Worm (Caenorhabditis elegans) whole organism, mixed stage, embryonic: ENCODE results near the gene Y46G5A.20.

Experiments
- M03D4.4 ChIP-seq: sonication (generic microtip); optimal IDR thresholded peaks from 2 replicates; lab custom pipeline; 2017; ENCODE audit warnings: mild to moderate bottlenecking, missing genetic modification characterization, missing compliant biosample characterization
- bed-3 ChIP-seq: fragments of 200-800 bp; sonication (Bioruptor generic); optimal IDR thresholded peaks from 3 replicates; lab custom pipeline; 2018; ENCODE audit warnings: mild to moderate bottlenecking, missing genetic modification characterization, moderate library complexity, missing compliant biosample characterization
- ceh-39 ChIP-seq: fragments of 150-350 bp; optimal IDR thresholded peaks from 2 replicates; lab custom pipeline; 2014; ENCODE audit warnings: missing biosample characterization, missing genetic modification characterization
- ceh-43 ChIP-seq: fragments of 200-800 bp; sonication (Bioruptor generic); optimal IDR thresholded peaks from 2 replicates; lab custom pipeline; 2018; ENCODE audit warnings: mild to moderate bottlenecking, missing genetic modification characterization, moderate library complexity, missing compliant biosample characterization
- ces-1 ChIP-seq: fragments of 150-350 bp; optimal IDR thresholded peaks from 2 replicates; lab custom pipeline; 2014; ENCODE audit warnings: missing biosample characterization, missing genetic modification reagents, missing genetic modification characterization
- drap-1 ChIP-seq: fragments of 200-800 bp; sonication (Bioruptor generic); optimal IDR thresholded peaks from 3 replicates; lab custom pipeline; 2018; ENCODE audit warnings: mild to moderate bottlenecking, missing genetic modification characterization, missing compliant biosample characterization
- elt-1 ChIP-seq: sonication (generic microtip); optimal IDR thresholded peaks from 2 replicates; lab custom pipeline; 2017; ENCODE audit warnings: missing genetic modification characterization, mild to moderate bottlenecking, missing compliant biosample characterization, antibody characterized with exemption, moderate library complexity, borderline replicate concordance; ENCODE audit not compliant: insufficient read depth
- elt-3 ChIP-seq: fragments of 150-350 bp; optimal IDR thresholded peaks from 2 replicates; lab custom pipeline; 2014; ENCODE audit warnings: missing biosample characterization, missing genetic modification characterization
- flh-1 ChIP-seq: fragments of 200-800 bp; sonication (Bioruptor generic); optimal IDR thresholded peaks from 2 replicates; lab custom pipeline; 2018; ENCODE audit warnings: mild to moderate bottlenecking, missing genetic modification characterization, moderate library complexity, missing compliant biosample characterization
- ham-2 ChIP-seq: fragments of 200-800 bp; sonication (Bioruptor generic); optimal IDR thresholded peaks from 2 replicates; lab custom pipeline; 2018; ENCODE audit warnings: mild to moderate bottlenecking, missing genetic modification characterization, missing compliant biosample characterization
- hlh-1 ChIP-seq: fragments of 150-350 bp; optimal IDR thresholded peaks from 2 replicates; lab custom pipeline; 2014; ENCODE audit warnings: missing biosample characterization, missing genetic modification reagents, missing genetic modification characterization
- lin-13 ChIP-seq: fragments of 150-350 bp; optimal IDR thresholded peaks from 2 replicates; lab custom pipeline; 2014; ENCODE audit warnings: missing biosample characterization, missing genetic modification characterization
- lin-32 ChIP-seq: fragments of 200-800 bp; sonication (Bioruptor generic); optimal IDR thresholded peaks from 2 replicates; lab custom pipeline; 2018; ENCODE audit warnings: mild to moderate bottlenecking, missing genetic modification characterization, missing compliant biosample characterization
- lsy-2 ChIP-seq: fragments of 150-350 bp; optimal IDR thresholded peaks from 2 replicates; lab custom pipeline; 2014; ENCODE audit warnings: missing biosample characterization, missing genetic modification characterization
- mab-5 ChIP-seq: fragments of 150-350 bp; optimal IDR thresholded peaks from 2 replicates; lab custom pipeline; 2014; ENCODE audit warnings: missing biosample characterization, missing genetic modification characterization
- mep-1 ChIP-seq: fragments of 150-350 bp; optimal IDR thresholded peaks from 2 replicates; lab custom pipeline; 2017; ENCODE audit warnings: missing biosample characterization, missing genetic modification reagents, missing genetic modification characterization, inconsistent platforms
- mls-2 ChIP-seq: sonication (generic microtip); optimal IDR thresholded peaks from 2 replicates; lab custom pipeline; 2016; ENCODE audit warnings: mild to moderate bottlenecking, missing genetic modification characterization, moderate library complexity, missing compliant biosample characterization
- nhr-12 ChIP-seq: fragments of 150-350 bp; optimal IDR thresholded peaks from 2 replicates; lab custom pipeline; 2014; ENCODE audit warnings: missing biosample characterization, missing genetic modification characterization
- nhr-2 ChIP-seq: fragments of 150-350 bp; optimal IDR thresholded peaks from 2 replicates; lab custom pipeline; 2014; ENCODE audit warnings: missing biosample characterization, missing genetic modification characterization
- nhr-237 ChIP-seq: fragments of 150-350 bp; optimal IDR thresholded peaks from 2 replicates; lab custom pipeline; 2014; ENCODE audit warnings: missing biosample characterization, missing genetic modification characterization
- pha-4 ChIP-seq: fragments of 150-350 bp; optimal IDR thresholded peaks from 2 replicates; lab custom pipeline; 2018; ENCODE audit warnings: missing biosample characterization, missing genetic modification reagents, missing genetic modification characterization
- sem-2 ChIP-seq: fragments of 200-800 bp; sonication (Bioruptor generic); optimal IDR thresholded peaks from 2 replicates; lab custom pipeline; 2018; ENCODE audit warnings: mild to moderate bottlenecking, missing genetic modification characterization, missing compliant biosample characterization
- snpc-4 ChIP-seq: fragments of 150-350 bp; optimal IDR thresholded peaks from 2 replicates; lab custom pipeline; 2014; ENCODE audit warnings: missing biosample characterization, missing genetic modification characterization
- sptf-1 ChIP-seq: sonication (generic microtip); optimal IDR thresholded peaks from 2 replicates; lab custom pipeline; 2017; ENCODE audit warnings: mild to moderate bottlenecking, missing genetic modification characterization, moderate library complexity, missing compliant biosample characterization
- tbx-8 ChIP-seq: fragments of 200-800 bp; sonication (Bioruptor generic); optimal IDR thresholded peaks from 2 replicates; lab custom pipeline; 2018; ENCODE audit warnings: mild to moderate bottlenecking, missing genetic modification characterization, moderate library complexity, missing compliant biosample characterization
- unc-120 ChIP-seq: sonication (generic microtip); optimal IDR thresholded peaks from 2 replicates; lab custom pipeline; 2017; ENCODE audit warnings: missing genetic modification characterization, missing compliant biosample characterization; ENCODE audit not compliant: poor library complexity, severe bottlenecking
- unc-39 ChIP-seq: fragments of 150-350 bp; optimal IDR thresholded peaks from 2 replicates; lab custom pipeline; 2014; ENCODE audit warnings: missing biosample characterization, missing genetic modification characterization
- unc-62 ChIP-seq: fragments of 150-350 bp; optimal IDR thresholded peaks from 2 replicates; lab custom pipeline; 2014; ENCODE audit warnings: missing biosample characterization, missing genetic modification reagents, missing genetic modification characterization
- zip-8 ChIP-seq: fragments of 150-350 bp; optimal IDR thresholded peaks from 2 replicates; lab custom pipeline; 2014; ENCODE audit warnings: missing biosample characterization, missing genetic modification characterization
- ztf-11 ChIP-seq: fragments of 150-350 bp; optimal IDR thresholded peaks from 2 replicates; lab custom pipeline; 2014; ENCODE audit warnings: missing biosample characterization, missing genetic modification characterization

Y46G5A.20 gene

ce11 chrII:12806602-12807182 is 4.1 kb upstream of the Y46G5A.20 start, which contains the start of gene spds-1:
spds-1 (plus strand) TSS chrII:12806899.
- TF ChIP-seq elt-1 (no peak), hlh-1 (no peak), ceh-39 (tag; lab: Kevin White, UChicago) (no peak), bed-3 (GFP tag; lab: Kevin White, UChicago) (no peak), ztf-11 (tag; lab: Kevin White, UChicago) (no peak), ceh-43 (GFP tag; lab: Kevin White, UChicago) (no peak), unc-62 (no peak), nhr-237 (tag; lab: Kevin White, UChicago) (no peak), flh-1 (GFP tag; lab: Kevin White, UChicago) (no peak)

ce11 chrII:12808746-12809145 is 2.1 kb upstream of the Y46G5A.20 start:
- TF ChIP-seq unc-62 (no peak), mep-1 (tag; lab: Kevin White, UChicago) (no peak), ztf-11 (tag; lab: Kevin White, UChicago) (no peak), elt-3 (no peak), ceh-43 (GFP tag; lab: Kevin White, UChicago) (no peak), pha-4 (no peak), zip-8 (tag; lab: Kevin White, UChicago) (no peak), drap-1 (GFP tag; lab: Kevin White, UChicago) (no peak), nhr-237 (tag; lab: Kevin White, UChicago) (no peak), M03D4.4 (tag; lab: Kevin White, UChicago) (no peak), mab-5 (tag; lab: Kevin White, UChicago) (no peak), unc-39 (tag; lab: Kevin White, UChicago) (no peak), lsy-2 (tag; lab: Kevin White, UChicago) (no peak), ces-1 (GFP tag; lab: Kevin White, UChicago) (no peak), elt-1 (no peak), flh-1 (GFP tag; lab: Kevin White, UChicago) (no peak), nhr-12 (tag; lab: Kevin White, UChicago) (no peak)

DNA sequence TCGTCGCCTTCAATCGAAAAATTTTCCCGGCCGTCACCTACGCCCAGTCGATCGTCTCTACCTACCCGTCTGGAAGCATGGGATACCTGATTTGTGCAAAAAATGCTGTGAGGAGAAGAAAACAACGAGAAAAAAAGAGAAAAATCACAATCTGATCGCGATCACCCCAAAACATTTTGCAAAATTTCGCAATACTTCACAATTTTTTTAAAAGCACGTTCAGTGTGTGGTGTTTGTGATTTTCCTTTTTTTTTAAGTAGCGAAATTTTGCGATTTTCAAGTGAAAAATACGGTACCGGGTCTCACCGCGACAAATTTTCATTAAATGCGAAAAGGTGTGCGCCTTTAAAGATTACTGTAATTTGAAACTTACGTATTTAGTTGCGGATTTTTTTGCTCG is 1.1 kb upstream of the Y46G5A.20 start:
- TF ChIP-seq nhr-237 (tag; lab: Kevin White, UChicago) = no peak
- TF ChIP-seq mep-1 (tag; lab: Kevin White, UChicago) = no peak
- no peak for TF ChIP-seq drap-1 (GFP tag; lab: Kevin White, UChicago)
- no peak for TF ChIP-seq ceh-43 (GFP tag; lab: Kevin White, UChicago)
- TF ChIP-seq lin-32 = no peak
- no peak for TF ChIP-seq pha-4
- no peak for TF ChIP-seq zip-8 (tag; lab: Kevin White, UChicago)
- no peak for TF ChIP-seq M03D4.4 (tag; lab: Kevin White, UChicago)
- TF ChIP-seq snpc-4 (tag; lab: Kevin White, UChicago) = no peak
- TF ChIP-seq ces-1 (GFP tag; lab: Kevin White, UChicago) = no peak
- no peak for TF ChIP-seq lin-13 (tag; lab: Kevin White, UChicago)
- TF ChIP-seq ztf-11 (tag; lab: Kevin White, UChicago) = no peak
- TF ChIP-seq unc-120 (tag; lab: Kevin White, UChicago) = no peak
- TF ChIP-seq sem-2 (GFP tag; lab: Kevin White, UChicago) = no peak
- no peak for TF ChIP-seq nhr-2 (tag; lab: Kevin White, UChicago)
- no peak for TF ChIP-seq ham-2 (GFP tag; lab: Kevin White, UChicago)
- no peak for TF ChIP-seq tbx-8
- no peak for TF ChIP-seq ceh-39 (tag; lab: Kevin White, UChicago)
- no peak for TF ChIP-seq mab-5 (tag; lab: Kevin White, UChicago)
- TF ChIP-seq elt-3 = no peak

DNA sequence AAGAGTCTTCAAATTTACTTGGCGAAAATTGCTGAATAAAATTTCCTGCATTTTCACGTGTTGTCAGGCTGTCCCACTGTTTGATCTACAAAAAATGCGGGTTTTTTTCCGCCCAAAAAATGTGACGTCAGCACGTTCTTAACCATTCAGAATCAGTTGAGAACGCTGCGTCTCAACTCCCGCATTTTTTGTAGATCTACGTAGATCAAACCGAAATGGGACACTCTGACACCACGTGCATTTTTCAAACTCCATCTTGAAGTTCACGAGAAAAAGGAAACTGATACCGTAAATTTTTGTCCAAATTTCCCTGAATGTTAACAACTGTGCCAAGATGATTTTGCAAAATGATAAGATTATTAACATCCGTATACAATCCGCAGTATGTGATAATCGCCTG is 2.4 kb downstream of the Y46G5A.20 start:
- TF ChIP-seq snpc-4 (tag; lab: Kevin White, UChicago) (no peak), elt-1 (no peak), sptf-1 (tag; lab: Kevin White, UChicago) (no peak), elt-3 (no peak), nhr-237 (tag; lab: Kevin White, UChicago) (no peak), mls-2 (tag; lab: Kevin White, UChicago) (no peak)
